Fruit fly (Drosophila melanogaster): ENCODE data around the gene TwdlH.

TwdlH gene

dm6 chr3R:26625552-26625951, 8.0 kb upstream of the TwdlH start, which contains the start of gene TwdlL:
Gene TwdlL (minus strand): TSS chr3R:26625652.
- TF ChIP-seq Vsx2 (GFP tag; optimal IDR thresholded peaks at IDR 0.05; ENCODE audit: partially characterized antibody) (no peak), sv (GFP tag; optimal IDR thresholded peaks at IDR 0.05) (no peak), Abd-B (GFP tag; optimal IDR thresholded peaks at IDR 0.05) (no peak)

DNA sequence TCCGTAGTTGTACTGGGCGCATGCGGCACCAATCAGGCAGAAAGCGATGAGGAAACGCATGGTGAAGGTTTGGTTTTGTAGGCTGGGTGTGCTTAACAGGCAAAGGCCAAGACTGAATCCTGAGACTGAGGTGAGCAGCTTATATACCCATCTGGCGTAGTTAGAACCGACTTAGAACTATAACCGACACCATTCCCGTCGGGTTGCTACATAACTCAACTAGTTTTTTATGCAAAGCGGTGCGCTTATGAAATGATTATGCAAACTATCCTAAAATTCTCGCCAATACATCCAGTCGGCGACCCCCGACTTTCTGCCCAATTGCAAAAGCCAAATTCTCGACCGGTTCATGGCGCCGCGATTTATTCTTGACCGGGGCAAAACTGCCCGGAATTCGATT, 6.9 kb upstream of the TwdlH start, which contains the start of gene TwdlO:
Gene TwdlO (minus strand): TSS at position 101 of the 400 bp plus-strand sequence.
- TF ChIP-seq Sp1 (GFP tag; optimal IDR thresholded peaks at IDR 0.05) (no peak), brk (GFP tag; optimal IDR thresholded peaks at IDR 0.05) (no peak), sage (GFP tag; optimal IDR thresholded peaks at IDR 0.05) (no peak), tai (GFP tag; optimal IDR thresholded peaks at IDR 0.05) (no peak), Myc (optimal IDR thresholded peaks at IDR 0.05) (no peak), h (GFP tag; optimal IDR thresholded peaks at IDR 0.05) (no peak), psq (GFP tag; optimal IDR thresholded peaks at IDR 0.05) (no peak), OdsH (GFP tag; optimal IDR thresholded peaks at IDR 0.05) (no peak), CG32264 (GFP tag; optimal IDR thresholded peaks at IDR 0.05) (no peak), br (GFP tag; optimal IDR thresholded peaks at IDR 0.05) (no peak), Hr78 (GFP tag; optimal IDR thresholded peaks at IDR 0.05) (no peak), Abd-B (GFP tag; optimal IDR thresholded peaks at IDR 0.05) (no peak), Hr83 (GFP tag; optimal IDR thresholded peaks at IDR 0.05; ENCODE audit: poor library complexity, severe bottlenecking) (no peak), CrebA (GFP tag; optimal IDR thresholded peaks at IDR 0.05; ENCODE audit: borderline replicate concordance) (no peak), CG9705 (GFP tag; optimal IDR thresholded peaks at IDR 0.05) (no peak), Jra (GFP tag; optimal IDR thresholded peaks at IDR 0.05) (no peak), Vsx2 (GFP tag; optimal IDR thresholded peaks at IDR 0.05; ENCODE audit: partially characterized antibody) (no peak), usp (GFP tag; optimal IDR thresholded peaks at IDR 0.05) (no peak)

DNA sequence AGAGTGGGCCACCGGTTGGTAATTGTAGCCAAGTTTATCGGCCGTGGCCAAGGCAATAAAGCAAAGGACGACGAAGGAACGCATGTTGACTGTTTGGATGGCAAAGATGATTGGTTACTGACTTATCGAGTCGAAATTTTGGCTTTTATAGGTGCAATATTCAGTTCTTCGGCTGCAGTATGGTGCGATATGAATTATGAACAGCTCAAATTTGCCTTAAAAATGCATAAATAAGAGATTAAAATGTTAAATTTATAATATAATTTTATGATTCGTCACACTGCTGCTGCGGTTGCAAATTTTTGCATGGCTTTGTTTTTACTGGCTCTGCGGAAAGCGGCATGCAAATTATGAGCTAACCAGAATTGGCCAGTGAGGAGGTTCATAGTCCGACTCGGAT, 4.9 kb upstream of the TwdlH start, which contains the start of gene TwdlK:
Gene TwdlK (minus strand): TSS at position 101 of the 400 bp plus-strand sequence.
- TF ChIP-seq tai (GFP tag; optimal IDR thresholded peaks at IDR 0.05), result no peak
- no peak for TF ChIP-seq rgr (GFP tag; optimal IDR thresholded peaks at IDR 0.05)
- TF ChIP-seq CrebA (GFP tag; optimal IDR thresholded peaks at IDR 0.05; ENCODE audit: borderline replicate concordance), result no peak
- TF ChIP-seq Dfd (GFP tag; optimal IDR thresholded peaks at IDR 0.05), result no peak
- TF ChIP-seq ey (GFP tag; optimal IDR thresholded peaks at IDR 0.05), result no peak
- no peak for TF ChIP-seq psq (GFP tag; optimal IDR thresholded peaks at IDR 0.05)
- TF ChIP-seq Hr83 (GFP tag; optimal IDR thresholded peaks at IDR 0.05; ENCODE audit: poor library complexity, severe bottlenecking), result no peak

dm6 chr3R:26629618-26630017, 3.9 kb upstream of the TwdlH start, which contains the start of gene TwdlJ:
Gene TwdlJ (plus strand): TSS chr3R:26629918.
- TF ChIP-seq rgr (GFP tag; optimal IDR thresholded peaks at IDR 0.05), result no peak
- no peak for TF ChIP-seq woc (GFP tag; optimal IDR thresholded peaks at IDR 0.05)
- no peak for TF ChIP-seq Dif (GFP tag; optimal IDR thresholded peaks at IDR 0.05; ENCODE audit: partially characterized antibody)
- TF ChIP-seq br (GFP tag; optimal IDR thresholded peaks at IDR 0.05), result no peak
- TF ChIP-seq h (GFP tag; optimal IDR thresholded peaks at IDR 0.05), result no peak
- no peak for TF ChIP-seq Hr83 (GFP tag; optimal IDR thresholded peaks at IDR 0.05; ENCODE audit: poor library complexity, severe bottlenecking)
- no peak for TF ChIP-seq lola (GFP tag; optimal IDR thresholded peaks at IDR 0.05)
- TF ChIP-seq Jra (GFP tag; optimal IDR thresholded peaks at IDR 0.05), result no peak
- no peak for TF ChIP-seq HLH106 (tag; optimal IDR thresholded peaks at IDR 0.05)
- TF ChIP-seq CrebA (GFP tag; optimal IDR thresholded peaks at IDR 0.05; ENCODE audit: borderline replicate concordance), result no peak
- no peak for TF ChIP-seq sv (GFP tag; optimal IDR thresholded peaks at IDR 0.05)
- no peak for TF ChIP-seq ey (GFP tag; optimal IDR thresholded peaks at IDR 0.05)

DNA sequence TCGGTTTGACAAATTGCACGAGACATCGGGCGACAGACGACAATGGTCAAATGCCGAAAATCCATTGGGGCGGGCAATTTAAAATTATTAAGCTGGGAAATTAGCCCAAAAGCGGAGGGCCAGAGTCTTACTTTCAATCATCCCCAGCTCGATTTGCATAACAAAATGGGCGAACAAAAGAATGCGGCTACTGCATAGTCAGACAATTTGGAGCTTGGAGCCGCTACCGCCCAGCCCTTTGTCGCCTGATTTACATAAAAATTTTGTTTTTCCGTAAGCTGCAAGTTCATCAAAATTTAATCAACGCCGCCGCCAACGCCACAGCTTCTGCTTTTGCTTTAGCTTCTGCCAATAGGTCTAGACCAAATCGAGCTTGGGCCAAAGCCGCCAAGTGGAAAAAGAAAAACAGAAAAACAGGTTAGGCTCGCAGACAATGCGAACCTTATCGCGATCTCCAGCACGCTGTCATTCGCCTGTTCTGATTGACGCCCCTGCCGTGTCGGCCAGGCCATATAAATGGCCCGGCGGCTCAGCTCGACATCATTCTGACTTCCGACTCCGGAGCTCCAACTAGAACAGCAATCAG, 2.1 kb upstream of the TwdlH start, which contains the start of gene TwdlN:
Gene TwdlN (plus strand): TSS at position 536 of the 586 bp plus-strand sequence.
- TF ChIP-seq pan (optimal IDR thresholded peaks at IDR 0.05), result no peak
- TF ChIP-seq fru (GFP tag; optimal IDR thresholded peaks at IDR 0.05), result no peak
- no peak for TF ChIP-seq dsf (GFP tag; optimal IDR thresholded peaks at IDR 0.05; ENCODE audit: borderline replicate concordance)
- TF ChIP-seq Mio (GFP tag; optimal IDR thresholded peaks at IDR 0.05), result no peak
- no peak for TF ChIP-seq OdsH (GFP tag; optimal IDR thresholded peaks at IDR 0.05)
- no peak for TF ChIP-seq Sp1 (GFP tag; optimal IDR thresholded peaks at IDR 0.05)
- TF ChIP-seq dl (GFP tag; optimal IDR thresholded peaks at IDR 0.05; ENCODE audit: insufficient read depth in 1 of 2, partially characterized antibody in 2 of 2), result no peak
- TF ChIP-seq Dfd (GFP tag; optimal IDR thresholded peaks at IDR 0.05), result no peak
- TF ChIP-seq Hr83 (GFP tag; optimal IDR thresholded peaks at IDR 0.05; ENCODE audit: poor library complexity, severe bottlenecking), result no peak
- TF ChIP-seq lola (GFP tag; optimal IDR thresholded peaks at IDR 0.05), result no peak
- no peak for TF ChIP-seq sage (GFP tag; optimal IDR thresholded peaks at IDR 0.05)
